Comparison of ENCODE assay signal across 1 fruit fly cellular context in the genomic region with DNA sequence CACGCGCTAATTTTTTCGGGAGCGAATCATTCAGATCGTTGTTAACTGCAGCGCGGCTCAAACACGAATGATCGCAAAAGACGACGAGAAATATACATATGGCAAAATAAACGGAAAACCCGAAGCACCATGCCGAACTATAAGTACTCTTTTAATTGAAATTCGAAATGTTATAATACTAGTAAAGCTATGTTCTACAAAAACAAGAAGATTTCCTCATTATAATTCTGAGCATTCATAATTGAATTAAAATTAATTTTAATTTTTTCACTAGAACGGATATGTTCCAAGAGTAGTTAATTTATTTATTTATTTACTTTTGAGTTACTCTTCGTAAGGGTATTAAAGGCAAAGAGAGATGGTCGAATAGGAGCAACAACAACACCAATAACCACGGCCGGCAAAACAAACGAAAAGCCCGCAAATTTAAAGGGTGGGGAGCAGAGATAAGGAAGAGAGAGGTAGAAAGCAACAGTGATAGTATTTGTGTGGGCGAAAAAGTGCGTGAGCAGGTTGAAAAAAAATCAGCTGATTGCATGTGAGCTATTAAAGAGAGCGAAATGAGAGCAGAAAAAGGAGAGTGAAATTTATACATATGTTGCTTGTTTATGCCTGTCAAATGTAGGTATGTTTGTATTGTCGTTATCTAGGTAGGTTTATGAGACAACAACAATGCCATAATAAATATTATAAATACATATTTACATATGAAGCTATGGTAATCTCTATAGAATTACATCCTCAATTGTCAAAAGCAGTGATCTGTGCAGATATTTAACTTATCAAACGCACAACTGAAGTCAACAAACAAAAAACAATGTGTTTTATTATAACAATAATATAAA.
TF ChIP-seq lines count a peak whose summit lies in the region.

No protein-coding gene starts in this region.

TF ChIP-seq in whole organism, embryonic, 481 proteins besides CTCF, POLR2A, EP300 and RAD21 (continued from another document and continues in another):
- TF ChIP-seq Blimp-1 (GFP tag; optimal IDR thresholded peaks at IDR 0.05; lab: Kevin White, UChicago) (peak; percentile 42), CG18262 (tag; optimal IDR thresholded peaks at IDR 0.05; lab: Kevin White, UChicago) (peak; percentile 77), Mad (GFP tag; optimal IDR thresholded peaks at IDR 0.05; lab: Kevin White, UChicago) (no peak), Dip2 (GFP tag; IDR thresholded peaks at IDR 0.05; lab: Robert Waterston, UW) (no peak), CG8924 (tag; optimal IDR thresholded peaks at IDR 0.05; lab: Kevin White, UChicago) (peak; percentile 84), Doc3 (GFP tag; IDR thresholded peaks at IDR 0.05; lab: Robert Waterston, UW; ENCODE audit: partially characterized antibody) (no peak), CG10431 (GFP tag; optimal IDR thresholded peaks at IDR 0.05; lab: Kevin White, UChicago) (peak; percentile 37), bsh (GFP tag; optimal IDR thresholded peaks at IDR 0.05; lab: Kevin White, UChicago) (peak; percentile 32 to 57), CG15696 (tag; optimal IDR thresholded peaks at IDR 0.05; lab: Kevin White, UChicago) (peak; percentile 35), CG2712 (tag; optimal IDR thresholded peaks at IDR 0.05; lab: Kevin White, UChicago) (peak; percentile 82), Hr51 (GFP tag; optimal IDR thresholded peaks at IDR 0.05; lab: Kevin White, UChicago) (peak; percentile 18 to 89), unpg (GFP tag; optimal IDR thresholded peaks at IDR 0.05; lab: Kevin White, UChicago) (peak; percentile 83), bbx (GFP tag; IDR thresholded peaks at IDR 0.05; lab: Robert Waterston, UW; ENCODE audit: partially characterized antibody) (no peak), Meics (GFP tag; optimal IDR thresholded peaks at IDR 0.05; lab: Kevin White, UChicago) (peak; percentile 80), gsb (GFP tag; IDR thresholded peaks at IDR 0.05; lab: Robert Waterston, UW) (0 out of 2 replicates have a peak, but pooled peaks have one; percentile 41), org-1 (GFP tag; optimal IDR thresholded peaks at IDR 0.05; lab: Kevin White, UChicago) (peak; percentile 58), Poxn (GFP tag; IDR thresholded peaks at IDR 0.05; lab: Robert Waterston, UW) (0 out of 2 replicates have a peak, but pooled peaks have one; percentile 34), Hand (GFP tag; optimal IDR thresholded peaks at IDR 0.05; lab: Kevin White, UChicago) (peak; percentile 58), Dref (GFP tag; IDR thresholded peaks at IDR 0.05; lab: Robert Waterston, UW) (no peak), CG17912 (GFP tag; optimal IDR thresholded peaks at IDR 0.05; lab: Kevin White, UChicago) (no peak), phol (tag; optimal IDR thresholded peaks at IDR 0.05; lab: Kevin White, UChicago) (peak; percentile 68), mld (GFP tag; IDR thresholded peaks at IDR 0.05; lab: Robert Waterston, UW; ENCODE audit: partially characterized antibody) (no peak), CG9876 (GFP tag; optimal IDR thresholded peaks at IDR 0.05; lab: Kevin White, UChicago) (no peak), pum (GFP tag; optimal IDR thresholded peaks at IDR 0.05; lab: Kevin White, UChicago) (no peak), tio (GFP tag; optimal IDR thresholded peaks at IDR 0.05; lab: Kevin White, UChicago) (peak; percentile 53), maf-S (GFP tag; optimal IDR thresholded peaks at IDR 0.05; lab: Kevin White, UChicago) (peak; percentile 30), scrt (GFP tag; optimal IDR thresholded peaks at IDR 0.05; lab: Kevin White, UChicago) (peak; percentile 64), rib (GFP tag; IDR thresholded peaks at IDR 0.05; lab: Robert Waterston, UW) (peak; percentile 63; the same call in 1 of the 2 replicates), Hmr (GFP tag; optimal IDR thresholded peaks at IDR 0.05; lab: Kevin White, UChicago) (peak; percentile 85), lov (optimal IDR thresholded peaks at IDR 0.05; lab: Kevin White, UChicago) (no peak), lov (GFP tag; IDR thresholded peaks at IDR 0.05; lab: Robert Waterston, UW) (no peak; the same call in 2 of the 3 replicates), MTF-1 (GFP tag; optimal IDR thresholded peaks at IDR 0.05; lab: Kevin White, UChicago; ENCODE audit: borderline replicate concordance) (peak; percentile 59), run (tag; optimal IDR thresholded peaks at IDR 0.05; lab: Kevin White, UChicago) (peak; percentile 57), ham (GFP tag; IDR thresholded peaks at IDR 0.05; lab: Robert Waterston, UW) (no peak), cwo (GFP tag; optimal IDR thresholded peaks at IDR 0.05; lab: Kevin White, UChicago) (peak; percentile 72), CG13287 (GFP tag; IDR thresholded peaks at IDR 0.05; lab: Robert Waterston, UW; ENCODE audit: partially characterized antibody) (peak; percentile 21; the same call in 1 of the 2 replicates), gem (tag; optimal IDR thresholded peaks at IDR 0.05; lab: Kevin White, UChicago) (peak; percentile 88), tup (GFP tag; optimal IDR thresholded peaks at IDR 0.05; lab: Kevin White, UChicago) (no peak), Fer3 (tag; optimal IDR thresholded peaks at IDR 0.05; lab: Kevin White, UChicago) (peak; percentile 78), Fer1 (GFP tag; optimal IDR thresholded peaks at IDR 0.05; lab: Kevin White, UChicago) (peak; percentile 80), pita (GFP tag; optimal IDR thresholded peaks at IDR 0.05; lab: Kevin White, UChicago) (no peak), Adf1 (GFP tag; IDR thresholded peaks at IDR 0.05; lab: Robert Waterston, UW) (peak; percentile 45; the same call in 1 of the 2 replicates), CG15269 (tag; optimal IDR thresholded peaks at IDR 0.05; lab: Kevin White, UChicago) (peak; percentile 81), PHDP (tag; optimal IDR thresholded peaks at IDR 0.05; lab: Kevin White, UChicago) (peak; percentile 85), YL-1 (GFP tag; optimal IDR thresholded peaks at IDR 0.05; lab: Kevin White, UChicago) (no peak), CG8281 (tag; optimal IDR thresholded peaks at IDR 0.05; lab: Kevin White, UChicago) (no peak), br (optimal IDR thresholded peaks at IDR 0.05; lab: Kevin White, UChicago) (no peak), E2f1 (GFP tag; IDR thresholded peaks at IDR 0.05; lab: Robert Waterston, UW) (peak; percentile 80; the same call in 1 of the 2 replicates), psq (GFP tag; optimal IDR thresholded peaks at IDR 0.05; lab: Kevin White, UChicago) (peak; percentile 39), CG17802 (tag; optimal IDR thresholded peaks at IDR 0.05; lab: Kevin White, UChicago) (no peak), croc (GFP tag; conservative IDR thresholded peaks at IDR 0.05; lab: Robert Waterston, UW) (no peak), ac (GFP tag; optimal IDR thresholded peaks at IDR 0.05; lab: Kevin White, UChicago) (no peak), grn (GFP tag; optimal IDR thresholded peaks at IDR 0.05; lab: Kevin White, UChicago) (no peak), Stat92E (GFP tag; optimal IDR thresholded peaks at IDR 0.05; lab: Kevin White, UChicago) (no peak), Tbp (GFP tag; optimal IDR thresholded peaks at IDR 0.05; lab: Kevin White, UChicago) (no peak), CG2202 (tag; optimal IDR thresholded peaks at IDR 0.05; lab: Kevin White, UChicago) (no peak), CG12744 (GFP tag; optimal IDR thresholded peaks at IDR 0.05; lab: Kevin White, UChicago) (no peak), CG7556 (GFP tag; optimal IDR thresholded peaks at IDR 0.05; lab: Kevin White, UChicago) (peak; percentile 82), CG10366 (GFP tag; IDR thresholded peaks at IDR 0.05; lab: Robert Waterston, UW) (peak; percentile 77), Hr78 (GFP tag; optimal IDR thresholded peaks at IDR 0.05; lab: Kevin White, UChicago) (peak in 1 of 2 experiments; percentile 44), D (optimal IDR thresholded peaks at IDR 0.05; lab: Kevin White, UChicago) (no peak), D (GFP tag; optimal IDR thresholded peaks at IDR 0.05; lab: Kevin White, UChicago) (no peak), nerfin-1 (tag; optimal IDR thresholded peaks at IDR 0.05; lab: Kevin White, UChicago) (peak; percentile 15), corto (GFP tag; optimal IDR thresholded peaks at IDR 0.05; lab: Kevin White, UChicago) (peak; percentile 59), da (GFP tag; optimal IDR thresholded peaks at IDR 0.05; lab: Kevin White, UChicago) (no peak), Jarid2 (GFP tag; optimal IDR thresholded peaks at IDR 0.05; lab: Kevin White, UChicago) (peak; percentile 64), CG10274 (GFP tag; optimal IDR thresholded peaks at IDR 0.05; lab: Kevin White, UChicago) (peak; percentile 43), CG18476 (GFP tag; optimal IDR thresholded peaks at IDR 0.05; lab: Kevin White, UChicago) (no peak), Pdp1 (GFP tag; optimal IDR thresholded peaks at IDR 0.05; lab: Kevin White, UChicago) (peak; percentile 37 to 53), wek (GFP tag; optimal IDR thresholded peaks at IDR 0.05; lab: Kevin White, UChicago) (peak; percentile 6), CG4617 (GFP tag; optimal IDR thresholded peaks at IDR 0.05; lab: Kevin White, UChicago; ENCODE audit: borderline replicate concordance) (peak; percentile 23), ara (GFP tag; IDR thresholded peaks at IDR 0.05; lab: Robert Waterston, UW) (peak; percentile 50; the same call in 1 of the 2 replicates), tna (GFP tag; IDR thresholded peaks at IDR 0.05; lab: Robert Waterston, UW; ENCODE audit: partially characterized antibody) (no peak), ftz-f1 (GFP tag; optimal IDR thresholded peaks at IDR 0.05; lab: Kevin White, UChicago) (no peak), Hr39 (optimal IDR thresholded peaks at IDR 0.05; lab: Kevin White, UChicago) (no peak), CG4707 (GFP tag; optimal IDR thresholded peaks at IDR 0.05; lab: Kevin White, UChicago) (no peak), gt (GFP tag; IDR thresholded peaks at IDR 0.05; lab: Robert Waterston, UW) (no peak), CG16813 (GFP tag; IDR thresholded peaks at IDR 0.05; lab: Robert Waterston, UW; ENCODE audit: partially characterized antibody) (no peak), BtbVII (GFP tag; optimal IDR thresholded peaks at IDR 0.05; lab: Kevin White, UChicago) (peak; percentile 48), CG10979 (tag; optimal IDR thresholded peaks at IDR 0.05; lab: Kevin White, UChicago) (peak; percentile 23), gfzf (GFP tag; optimal IDR thresholded peaks at IDR 0.05; lab: Kevin White, UChicago) (no peak), ab (GFP tag; optimal IDR thresholded peaks at IDR 0.05; lab: Kevin White, UChicago) (no peak), CG9437 (GFP tag; optimal IDR thresholded peaks at IDR 0.05; lab: Kevin White, UChicago) (peak; percentile 51), Taf1 (GFP tag; IDR thresholded peaks at IDR 0.05; lab: Robert Waterston, UW) (peak; percentile 56; the same call in 1 of the 2 replicates), cas (GFP tag; IDR thresholded peaks at IDR 0.05; lab: Robert Waterston, UW) (no peak; the same call in 1 of the 2 replicates), Eip74EF (GFP tag; optimal IDR thresholded peaks at IDR 0.05; lab: Kevin White, UChicago) (peak in 1 of 2 experiments; percentile 76), CG34376 (GFP tag; optimal IDR thresholded peaks at IDR 0.05; lab: Kevin White, UChicago) (peak; percentile 10), Atf6 (GFP tag; IDR thresholded peaks at IDR 0.05; lab: Robert Waterston, UW) (peak; percentile 88), CG14710 (tag; optimal IDR thresholded peaks at IDR 0.05; lab: Kevin White, UChicago) (no peak), HHEX (GFP tag; optimal IDR thresholded peaks at IDR 0.05; lab: Kevin White, UChicago) (peak; percentile 72), CG42726 (GFP tag; IDR thresholded peaks at IDR 0.05; lab: Robert Waterston, UW; ENCODE audit: partially characterized antibody) (no peak), CG32772 (GFP tag; IDR thresholded peaks at IDR 0.05; lab: Robert Waterston, UW) (peak; percentile 63; the same call in 1 of the 2 replicates), CG33557 (GFP tag; optimal IDR thresholded peaks at IDR 0.05; lab: Kevin White, UChicago) (peak; percentile 30), CG11093 (GFP tag; IDR thresholded peaks at IDR 0.05; lab: Robert Waterston, UW) (peak; percentile 32; the same call in 1 of the 3 replicates), CG9797 (GFP tag; optimal IDR thresholded peaks at IDR 0.05; lab: Kevin White, UChicago) (no peak), NFAT (GFP tag; IDR thresholded peaks at IDR 0.05; lab: Robert Waterston, UW) (no peak; the same call in 1 of the 2 replicates), CG8765 (GFP tag; IDR thresholded peaks at IDR 0.05; lab: Robert Waterston, UW) (peak; percentile 25; the same call in 1 of the 2 replicates), CG4854 (GFP tag; optimal IDR thresholded peaks at IDR 0.05; lab: Kevin White, UChicago) (peak; percentile 6), vnd (GFP tag; IDR thresholded peaks at IDR 0.05; lab: Robert Waterston, UW; ENCODE audit: partially characterized antibody) (no peak), Drgx (GFP tag; IDR thresholded peaks at IDR 0.05; lab: Robert Waterston, UW) (peak; percentile 88), yki (optimal IDR thresholded peaks at IDR 0.05; lab: Kevin White, UChicago) (no peak), bab2 (GFP tag; optimal IDR thresholded peaks at IDR 0.05; lab: Kevin White, UChicago) (peak; percentile 55), CG1832 (GFP tag; optimal IDR thresholded peaks at IDR 0.05; lab: Kevin White, UChicago) (no peak), CG2889 (GFP tag; IDR thresholded peaks at IDR 0.05; lab: Robert Waterston, UW) (no peak), HLH3B (GFP tag; IDR thresholded peaks at IDR 0.05; lab: Robert Waterston, UW) (peak; percentile 81), Med (GFP tag; lab: Kevin White, UChicago) (peak; percentile 86), Dp (GFP tag; optimal IDR thresholded peaks at IDR 0.05; lab: Kevin White, UChicago) (no peak), CG6272 (GFP tag; IDR thresholded peaks at IDR 0.05; lab: Robert Waterston, UW) (no peak), Neu2 (GFP tag; optimal IDR thresholded peaks at IDR 0.05; lab: Kevin White, UChicago; ENCODE audit: borderline replicate concordance) (no peak), CG2678 (tag; optimal IDR thresholded peaks at IDR 0.05; lab: Kevin White, UChicago) (peak; percentile 85), CG4424 (GFP tag; optimal IDR thresholded peaks at IDR 0.05; lab: Kevin White, UChicago) (peak; percentile 39), pan (optimal IDR thresholded peaks at IDR 0.05; lab: Kevin White, UChicago) (no peak), pan (GFP tag; optimal IDR thresholded peaks at IDR 0.05 in 1 of 2, IDR thresholded peaks at IDR 0.05 in 1 of 2) (peak in 1 of 2 experiments; percentile 87), CG14860 (GFP tag; IDR thresholded peaks at IDR 0.05; lab: Robert Waterston, UW; ENCODE audit: partially characterized antibody) (no peak), CG17359 (tag; optimal IDR thresholded peaks at IDR 0.05; lab: Kevin White, UChicago) (peak; percentile 76), CG9215 (GFP tag; IDR thresholded peaks at IDR 0.05; lab: Robert Waterston, UW) (peak; percentile 49), NC2α (GFP tag; optimal IDR thresholded peaks at IDR 0.05; lab: Kevin White, UChicago) (no peak), CG1792 (GFP tag; optimal IDR thresholded peaks at IDR 0.05; lab: Kevin White, UChicago) (peak; percentile 13), ERR (GFP tag; optimal IDR thresholded peaks at IDR 0.05; lab: Kevin White, UChicago) (no peak)
